Worm (Caenorhabditis elegans): ENCODE results near the gene F48F7.6.

F48F7.6 gene

ce11 chrX:13969257-13969968 lies 8.2 kb upstream of the F48F7.6 start (continued):
- TF ChIP-seq eor-1 (tag; optimal IDR thresholded peaks at IDR 0.05) (no peak), tbx-2 (tag; optimal IDR thresholded peaks at IDR 0.05) (peak; percentile 55), ama-1 (optimal IDR thresholded peaks at IDR 0.05) (no peak), egl-5 (tag; optimal IDR thresholded peaks at IDR 0.05) (peak; percentile 41), nhr-25 (tag; optimal IDR thresholded peaks at IDR 0.05) (no peak), nhr-237 (tag; optimal IDR thresholded peaks at IDR 0.05) (no peak), pqm-1 (tag; optimal IDR thresholded peaks at IDR 0.05) (peak; percentile 27), nhr-28 (tag; optimal IDR thresholded peaks at IDR 0.05) (no peak), nhr-11 (tag; optimal IDR thresholded peaks at IDR 0.05) (peak; percentile 60), skn-1 (tag; optimal IDR thresholded peaks at IDR 0.05) (peak; percentile 24), lin-39 (tag; optimal IDR thresholded peaks at IDR 0.05) (peak; percentile 50), elt-2 (tag; optimal IDR thresholded peaks at IDR 0.05) (peak; percentile 68)

- TF ChIP-seq aly-2 (tag; optimal IDR thresholded peaks at IDR 0.05), result no peak
- TF ChIP-seq lin-39 (tag; optimal IDR thresholded peaks at IDR 0.05), result peak; percentile 80
- peak; percentile 12 for TF ChIP-seq skn-1 (tag; optimal IDR thresholded peaks at IDR 0.05)
- peak; percentile 74 for TF ChIP-seq nfya-1 (tag; optimal IDR thresholded peaks at IDR 0.05; ENCODE audit: insufficient read depth)
- TF ChIP-seq jun-1 (tag; optimal IDR thresholded peaks at IDR 0.05), result peak; percentile 3
- peak; percentile 4 for TF ChIP-seq mdl-1 (tag; optimal IDR thresholded peaks at IDR 0.05)
- TF ChIP-seq fkh-2 (tag; optimal IDR thresholded peaks at IDR 0.05), result no peak
- no peak for TF ChIP-seq lsy-12 (tag; optimal IDR thresholded peaks at IDR 0.05)
- TF ChIP-seq elt-2 (tag; optimal IDR thresholded peaks at IDR 0.05), result peak; percentile 13
- peak; percentile 19 for TF ChIP-seq egl-5 (tag; optimal IDR thresholded peaks at IDR 0.05)
- peak; percentile 10 for TF ChIP-seq pqm-1 (tag; optimal IDR thresholded peaks at IDR 0.05)
- peak; percentile 23 for TF ChIP-seq pha-4 (tag; optimal IDR thresholded peaks at IDR 0.05)
- no peak for TF ChIP-seq snpc-4 (tag; optimal IDR thresholded peaks at IDR 0.05)
- TF ChIP-seq fos-1 (tag; optimal IDR thresholded peaks at IDR 0.05), result no peak
- TF ChIP-seq ztf-4 (tag; optimal IDR thresholded peaks at IDR 0.05), result no peak
- TF ChIP-seq nhr-12 (tag; optimal IDR thresholded peaks at IDR 0.05), result no peak
- TF ChIP-seq nhr-67 (tag; optimal IDR thresholded peaks at IDR 0.05), result no peak
- TF ChIP-seq fkh-10 (GFP tag; optimal IDR thresholded peaks at IDR 0.05), result peak; percentile 4
- TF ChIP-seq elt-1 (tag; optimal IDR thresholded peaks at IDR 0.05), result no peak
- TF ChIP-seq R02D3.7 (tag; optimal IDR thresholded peaks at IDR 0.05), result no peak
- TF ChIP-seq lin-15B (tag; optimal IDR thresholded peaks at IDR 0.05), result peak; percentile 46
- no peak for TF ChIP-seq ZK546.5 (tag; optimal IDR thresholded peaks at IDR 0.05)
- peak; percentile 32 for TF ChIP-seq hmg-11 (tag; optimal IDR thresholded peaks at IDR 0.05)
Observed at ce11 chrX:13973769-13974168, 3.9 kb upstream of the F48F7.6 start.

- TF ChIP-seq nhr-23 (tag; optimal IDR thresholded peaks at IDR 0.05) (peak; percentile 82), egl-5 (tag; optimal IDR thresholded peaks at IDR 0.05) (peak; percentile 4), ama-1 (optimal IDR thresholded peaks at IDR 0.05) (no peak), unc-62 (GFP tag; optimal IDR thresholded peaks at IDR 0.05) (peak; percentile 73), jun-1 (tag; optimal IDR thresholded peaks at IDR 0.05) (peak; percentile 44), elt-2 (tag; optimal IDR thresholded peaks at IDR 0.05) (peak; percentile 57), elt-3 (tag; optimal IDR thresholded peaks at IDR 0.05) (peak; percentile 27 to 53 (median 29)), nfya-1 (tag; optimal IDR thresholded peaks at IDR 0.05; ENCODE audit: insufficient read depth) (no peak), nhr-25 (tag; optimal IDR thresholded peaks at IDR 0.05) (peak; percentile 75), pqm-1 (tag; optimal IDR thresholded peaks at IDR 0.05) (peak; percentile 16), ZK546.5 (tag; optimal IDR thresholded peaks at IDR 0.05) (no peak), fos-1 (tag; optimal IDR thresholded peaks at IDR 0.05) (no peak), elt-1 (tag; optimal IDR thresholded peaks at IDR 0.05) (peak; percentile 90), nhr-28 (tag; optimal IDR thresholded peaks at IDR 0.05) (no peak), nhr-43 (tag; optimal IDR thresholded peaks at IDR 0.05; ENCODE audit: poor library complexity, severe bottlenecking) (peak; percentile 74)
Observed at ce11 chrX:13974448-13975071, 3.1 kb upstream of the F48F7.6 start.

- TF ChIP-seq R02D3.7 (tag; optimal IDR thresholded peaks at IDR 0.05) (no peak), aly-2 (tag; optimal IDR thresholded peaks at IDR 0.05) (no peak), fkh-2 (tag; optimal IDR thresholded peaks at IDR 0.05) (no peak), pqm-1 (tag; optimal IDR thresholded peaks at IDR 0.05) (no peak), skn-1 (tag; optimal IDR thresholded peaks at IDR 0.05) (no peak), nhr-12 (tag; optimal IDR thresholded peaks at IDR 0.05) (no peak), jun-1 (tag; optimal IDR thresholded peaks at IDR 0.05) (no peak), daf-12 (tag; optimal IDR thresholded peaks at IDR 0.05) (no peak), nhr-76 (tag; optimal IDR thresholded peaks at IDR 0.05) (no peak), ceh-16 (tag; optimal IDR thresholded peaks at IDR 0.05) (no peak), unc-39 (tag; optimal IDR thresholded peaks at IDR 0.05) (no peak), ztf-11 (tag; optimal IDR thresholded peaks at IDR 0.05) (no peak), snpc-4 (tag; optimal IDR thresholded peaks at IDR 0.05) (peak; percentile 38), egl-5 (tag; optimal IDR thresholded peaks at IDR 0.05) (peak; percentile 52), lsy-12 (tag; optimal IDR thresholded peaks at IDR 0.05) (no peak), lin-15B (tag; optimal IDR thresholded peaks at IDR 0.05) (no peak), nhr-43 (tag; optimal IDR thresholded peaks at IDR 0.05; ENCODE audit: poor library complexity, severe bottlenecking) (peak; percentile 70), nhr-77 (tag; optimal IDR thresholded peaks at IDR 0.05) (no peak), fkh-10 (GFP tag; optimal IDR thresholded peaks at IDR 0.05) (no peak), zag-1 (tag; optimal IDR thresholded peaks at IDR 0.05) (no peak), mdl-1 (tag; optimal IDR thresholded peaks at IDR 0.05) (no peak), sea-2 (GFP tag; optimal IDR thresholded peaks at IDR 0.05) (no peak), lin-39 (tag; optimal IDR thresholded peaks at IDR 0.05) (peak; percentile 41), tbx-2 (tag; optimal IDR thresholded peaks at IDR 0.05) (peak; percentile 29), nhr-11 (tag; optimal IDR thresholded peaks at IDR 0.05) (no peak), nhr-67 (tag; optimal IDR thresholded peaks at IDR 0.05) (no peak)
Observed at ce11 chrX:13975314-13975713, 2.3 kb upstream of the F48F7.6 start, which contains the start of gene F48F7.5. Gene F48F7.5, plus strand, starts transcription at chrX:13975653.

All from whole organism, L3 larva.